Worm (Caenorhabditis elegans): ENCODE measurements around the gene R08A2.7.

R08A2.7 gene

ce11 chrV:14698005-14698404 lies 25.1 kb upstream of the R08A2.7 start:
- TF ChIP-seq snpc-4 (tag; optimal IDR thresholded peaks at IDR 0.05), result no peak
- TF ChIP-seq ceh-82 (tag; optimal IDR thresholded peaks at IDR 0.05), result no peak

- no peak for TF ChIP-seq nhr-28 (tag; optimal IDR thresholded peaks at IDR 0.05)
- no peak for TF ChIP-seq daf-12 (tag; optimal IDR thresholded peaks at IDR 0.05)
- no peak for TF ChIP-seq hmg-11 (tag; optimal IDR thresholded peaks at IDR 0.05)
- TF ChIP-seq fkh-2 (tag; optimal IDR thresholded peaks at IDR 0.05), result no peak
- no peak for TF ChIP-seq ceh-9 (tag; optimal IDR thresholded peaks at IDR 0.05)
- no peak for TF ChIP-seq nhr-237 (tag; optimal IDR thresholded peaks at IDR 0.05)
- no peak for TF ChIP-seq nhr-11 (tag; optimal IDR thresholded peaks at IDR 0.05)
- TF ChIP-seq egl-27 (tag; optimal IDR thresholded peaks at IDR 0.05), result no peak
- no peak for TF ChIP-seq elt-3 (tag; optimal IDR thresholded peaks at IDR 0.05)
- no peak for TF ChIP-seq nfya-1 (tag; optimal IDR thresholded peaks at IDR 0.05; ENCODE audit: insufficient read depth)
- no peak for TF ChIP-seq unc-62 (GFP tag; optimal IDR thresholded peaks at IDR 0.05)
- no peak for TF ChIP-seq nhr-67 (tag; optimal IDR thresholded peaks at IDR 0.05)
- no peak for TF ChIP-seq nhr-76 (tag; optimal IDR thresholded peaks at IDR 0.05)
- no peak for TF ChIP-seq fkh-10 (GFP tag; optimal IDR thresholded peaks at IDR 0.05)
- TF ChIP-seq ZK546.5 (tag; optimal IDR thresholded peaks at IDR 0.05), result no peak
- TF ChIP-seq ama-1 (optimal IDR thresholded peaks at IDR 0.05), result no peak
- no peak for TF ChIP-seq ceh-28 (tag; optimal IDR thresholded peaks at IDR 0.05)
Observed at ce11 chrV:14698666-14699065, 24.5 kb upstream of the R08A2.7 start, which contains the start of gene set-5. Gene set-5, plus strand, starts transcription at chrV:14698966.

ce11 chrV:14707958-14708357 lies 15.2 kb upstream of the R08A2.7 start, which contains the start of gene R08A2.9:
Gene R08A2.9, plus strand, starts transcription at chrV:14708258.
- no peak for TF ChIP-seq egl-27 (tag; optimal IDR thresholded peaks at IDR 0.05)
- no peak for TF ChIP-seq nhr-28 (tag; optimal IDR thresholded peaks at IDR 0.05)
- no peak for TF ChIP-seq zag-1 (tag; optimal IDR thresholded peaks at IDR 0.05)
- no peak for TF ChIP-seq ceh-16 (tag; optimal IDR thresholded peaks at IDR 0.05)
- no peak for TF ChIP-seq ztf-4 (tag; optimal IDR thresholded peaks at IDR 0.05)
- TF ChIP-seq fkh-10 (GFP tag; optimal IDR thresholded peaks at IDR 0.05), result no peak
- no peak for TF ChIP-seq nhr-12 (tag; optimal IDR thresholded peaks at IDR 0.05)

- no peak for TF ChIP-seq mdl-1 (tag; optimal IDR thresholded peaks at IDR 0.05)
- TF ChIP-seq hmg-11 (tag; optimal IDR thresholded peaks at IDR 0.05), result no peak
- TF ChIP-seq ceh-9 (tag; optimal IDR thresholded peaks at IDR 0.05), result no peak
- TF ChIP-seq unc-62 (GFP tag; optimal IDR thresholded peaks at IDR 0.05), result no peak
Observed at ce11 chrV:14711077-14711476, 12.0 kb upstream of the R08A2.7 start, which contains the start of gene ssp-33. Gene ssp-33, plus strand, starts transcription at chrV:14711377.

- TF ChIP-seq zag-1 (tag; optimal IDR thresholded peaks at IDR 0.05) (no peak), nhr-76 (tag; optimal IDR thresholded peaks at IDR 0.05) (no peak), ZK546.5 (tag; optimal IDR thresholded peaks at IDR 0.05) (no peak), nhr-12 (tag; optimal IDR thresholded peaks at IDR 0.05) (no peak), jun-1 (tag; optimal IDR thresholded peaks at IDR 0.05) (no peak), ceh-16 (tag; optimal IDR thresholded peaks at IDR 0.05) (no peak), pha-4 (tag; optimal IDR thresholded peaks at IDR 0.05) (no peak), elt-1 (tag; optimal IDR thresholded peaks at IDR 0.05) (no peak), skn-1 (tag; optimal IDR thresholded peaks at IDR 0.05) (no peak), lsy-12 (tag; optimal IDR thresholded peaks at IDR 0.05) (no peak), mdl-1 (tag; optimal IDR thresholded peaks at IDR 0.05) (no peak), nhr-28 (tag; optimal IDR thresholded peaks at IDR 0.05) (no peak), pqm-1 (tag; optimal IDR thresholded peaks at IDR 0.05) (no peak), eor-1 (tag; optimal IDR thresholded peaks at IDR 0.05) (no peak), fkh-10 (GFP tag; optimal IDR thresholded peaks at IDR 0.05) (no peak), ztf-4 (tag; optimal IDR thresholded peaks at IDR 0.05) (no peak)
Observed at ce11 chrV:14712316-14712715, 10.8 kb upstream of the R08A2.7 start, which contains the start of gene R08A2.5. Gene R08A2.5, plus strand, starts transcription at chrV:14712616.

ce11 chrV:14715608-14716007 lies 7.5 kb upstream of the R08A2.7 start, which contains the start of gene R08A2.2:
Gene R08A2.2, minus strand, starts transcription at chrV:14715708.
- TF ChIP-seq egl-27 (tag; optimal IDR thresholded peaks at IDR 0.05), result no peak
- no peak for TF ChIP-seq lsy-12 (tag; optimal IDR thresholded peaks at IDR 0.05)
- TF ChIP-seq nhr-76 (tag; optimal IDR thresholded peaks at IDR 0.05), result no peak
- no peak for TF ChIP-seq nhr-77 (tag; optimal IDR thresholded peaks at IDR 0.05)
- TF ChIP-seq nhr-28 (tag; optimal IDR thresholded peaks at IDR 0.05), result no peak
- TF ChIP-seq unc-62 (GFP tag; optimal IDR thresholded peaks at IDR 0.05), result no peak
- no peak for TF ChIP-seq zag-1 (tag; optimal IDR thresholded peaks at IDR 0.05)
- TF ChIP-seq nhr-23 (tag; optimal IDR thresholded peaks at IDR 0.05), result no peak
- no peak for TF ChIP-seq R02D3.7 (tag; optimal IDR thresholded peaks at IDR 0.05)
- TF ChIP-seq ama-1 (optimal IDR thresholded peaks at IDR 0.05), result no peak
- no peak for TF ChIP-seq nfya-1 (tag; optimal IDR thresholded peaks at IDR 0.05; ENCODE audit: insufficient read depth)
- TF ChIP-seq sea-2 (GFP tag; optimal IDR thresholded peaks at IDR 0.05), result no peak
- no peak for TF ChIP-seq ZK546.5 (tag; optimal IDR thresholded peaks at IDR 0.05)
- TF ChIP-seq ceh-16 (tag; optimal IDR thresholded peaks at IDR 0.05), result no peak
- no peak for TF ChIP-seq fkh-10 (GFP tag; optimal IDR thresholded peaks at IDR 0.05)
- no peak for TF ChIP-seq nhr-11 (tag; optimal IDR thresholded peaks at IDR 0.05)
- no peak for TF ChIP-seq skn-1 (tag; optimal IDR thresholded peaks at IDR 0.05)
- TF ChIP-seq tbx-2 (tag; optimal IDR thresholded peaks at IDR 0.05), result no peak
- no peak for TF ChIP-seq nhr-67 (tag; optimal IDR thresholded peaks at IDR 0.05)
